Fruit fly (Drosophila melanogaster) Kc167 (cell line): ENCODE data around the gene Tsen34.

Experiments used
- Myc ChIP-seq: fragments of >200 bp; optimal IDR thresholded peaks from 2 replicates; lab custom pipeline; 2017; ENCODE audit warnings: missing external identifiers
- Sin3A ChIP-seq: fragments of >200 bp; optimal IDR thresholded peaks from 2 replicates; lab custom pipeline; 2018; ENCODE audit warnings: missing external identifiers
- h ChIP-seq: fragments of >200 bp; optimal IDR thresholded peaks from 3 replicates; lab custom pipeline; 2018; ENCODE audit warnings: missing external identifiers
- insv ChIP-seq: fragments of >200 bp; optimal IDR thresholded peaks from 3 replicates; lab custom pipeline; 2018; ENCODE audit warnings: missing external identifiers
- psq ChIP-seq: fragments of >200 bp; optimal IDR thresholded peaks from 2 replicates; lab custom pipeline; 2017; ENCODE audit warnings: missing external identifiers
- ttk ChIP-seq: sonication (Bioruptor generic); optimal IDR thresholded peaks from 2 replicates; lab custom pipeline; 2017; ENCODE audit warnings: missing external identifiers

Gene Tsen34

dm6 chr3L:14743106-14743692 is 18.4 kb downstream of the Tsen34 start:
- TF ChIP-seq Sin3A (lab: Kevin White, UChicago) (no peak), psq (lab: Kevin White, UChicago) (no peak), Myc (no peak), insv (no peak), ttk (lab: Kevin White, UChicago) (no peak), h (lab: Kevin White, UChicago) (no peak)

dm6 chr3L:14733417-14733816 is 28.2 kb downstream of the Tsen34 start, which contains the start of gene CG13471:
Gene CG13471 (minus strand): TSS chr3L:14733517.
- TF ChIP-seq Sin3A (lab: Kevin White, UChicago) (no peak), Myc (no peak), h (lab: Kevin White, UChicago) (no peak), insv (no peak), psq (lab: Kevin White, UChicago) (no peak), ttk (lab: Kevin White, UChicago) (no peak)

dm6 chr3L:14731790-14732189 is 29.9 kb downstream of the Tsen34 start:
- no peak for TF ChIP-seq ttk (lab: Kevin White, UChicago)
- no peak for TF ChIP-seq psq (lab: Kevin White, UChicago)
- TF ChIP-seq Myc, result no peak
- no peak for TF ChIP-seq Sin3A (lab: Kevin White, UChicago)

dm6 chr3L:14728460-14728859 is 33.2 kb downstream of the Tsen34 start, which contains the start of gene CG13473:
Gene CG13473 (plus strand): TSS chr3L:14728760.
- no peak for TF ChIP-seq Myc
- TF ChIP-seq h (lab: Kevin White, UChicago), result no peak
- TF ChIP-seq ttk (lab: Kevin White, UChicago), result no peak
- no peak for TF ChIP-seq psq (lab: Kevin White, UChicago)
- no peak for TF ChIP-seq insv
- no peak for TF ChIP-seq Sin3A (lab: Kevin White, UChicago)

- no peak for TF ChIP-seq insv
- TF ChIP-seq psq (lab: Kevin White, UChicago), result no peak
- TF ChIP-seq Sin3A (lab: Kevin White, UChicago), result no peak
- no peak for TF ChIP-seq h (lab: Kevin White, UChicago)
- TF ChIP-seq ttk (lab: Kevin White, UChicago), result no peak
- TF ChIP-seq Myc, result no peak
Observed at dm6 chr3L:14712799-14713198, 48.8 kb downstream of the Tsen34 start.
